ENCODE assay signal across 7 worm cellular contexts in the genomic region with DNA sequence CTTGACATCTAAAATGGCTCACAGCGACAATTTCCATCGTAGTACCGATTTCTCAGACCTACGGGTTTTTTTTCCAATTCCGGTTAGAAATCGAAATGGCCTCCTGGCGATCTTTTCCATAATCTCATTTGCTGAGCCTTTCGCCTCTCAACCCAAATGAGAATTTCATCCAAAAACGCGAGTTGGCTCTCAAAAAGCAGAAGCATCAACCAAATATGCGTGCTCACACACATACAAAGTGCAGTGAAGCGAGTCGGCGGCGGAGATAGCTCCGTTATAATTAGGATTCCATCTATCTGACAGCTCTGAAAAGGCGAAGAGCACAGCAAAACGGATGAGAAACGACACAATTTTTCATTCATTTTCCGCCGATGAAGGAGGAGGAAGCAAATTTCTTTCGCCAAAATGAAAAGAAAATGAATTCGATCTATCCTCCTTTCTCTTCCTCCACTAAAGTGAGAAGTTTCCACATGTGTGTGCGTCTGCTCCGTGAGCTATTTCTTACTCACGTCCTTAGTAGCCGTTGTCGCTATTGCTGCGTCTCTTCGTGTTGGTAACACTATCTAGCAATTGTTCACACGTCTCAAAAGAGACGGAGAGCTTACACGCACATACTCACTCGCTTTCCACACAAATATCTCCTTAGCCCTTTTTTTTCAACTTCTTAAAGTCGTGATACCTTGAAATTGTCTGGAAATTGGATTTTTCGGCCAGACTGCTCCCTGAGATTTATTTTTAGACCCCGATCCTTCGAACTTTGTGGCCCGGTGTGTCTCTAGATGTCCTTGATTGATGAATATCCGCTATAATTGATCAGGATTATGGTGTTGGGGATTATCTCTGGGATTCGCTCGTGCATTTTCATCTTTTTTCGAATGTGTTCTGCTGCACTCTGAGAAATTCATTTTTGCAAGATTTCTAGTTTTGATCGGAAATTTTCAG.
TF ChIP-seq lines count a peak whose summit lies in the region.

No protein-coding gene starts in this region.

TF ChIP-seq in whole organism, L1 larva, 84 proteins besides CTCF, POLR2A, EP300 and RAD21 (continues in another document):
- TF ChIP-seq lin-14 (GFP tag; optimal IDR thresholded peaks at IDR 0.05; lab: Kevin White, UChicago), result peak; percentile 63
- no peak for TF ChIP-seq sup-37 (GFP tag; optimal IDR thresholded peaks at IDR 0.05; lab: Kevin White, UChicago)
- TF ChIP-seq pag-3 (tag; optimal IDR thresholded peaks at IDR 0.05; lab: Kevin White, UChicago; ENCODE audit: borderline replicate concordance, insufficient read depth), result no peak
- TF ChIP-seq nhr-12 (tag; optimal IDR thresholded peaks at IDR 0.05; lab: Kevin White, UChicago), result no peak
- TF ChIP-seq dsc-1 (tag; optimal IDR thresholded peaks at IDR 0.05; lab: Kevin White, UChicago), result peak; percentile 64
- TF ChIP-seq unc-86 (tag; optimal IDR thresholded peaks at IDR 0.05; lab: Kevin White, UChicago), result peak; percentile 1
- no peak for TF ChIP-seq mab-9 (GFP tag; IDR thresholded peaks at IDR 0.05; lab: Robert Waterston, UW)
- no peak for TF ChIP-seq skn-1 (tag; optimal IDR thresholded peaks at IDR 0.05; lab: Kevin White, UChicago)
- peak; percentile 42 for TF ChIP-seq fkh-10 (GFP tag; optimal IDR thresholded peaks at IDR 0.05; lab: Kevin White, UChicago)
- TF ChIP-seq lin-35 (GFP tag; optimal IDR thresholded peaks at IDR 0.05; lab: Kevin White, UChicago), result peak in 1 of 2 experiments; percentile 0
- TF ChIP-seq ceh-63 (GFP tag; optimal IDR thresholded peaks at IDR 0.05; lab: Kevin White, UChicago), result no peak

TF ChIP-seq in whole organism, L2 larva, 48 proteins besides CTCF, POLR2A, EP300 and RAD21:
- TF ChIP-seq ztf-11 (tag; optimal IDR thresholded peaks at IDR 0.05; lab: Kevin White, UChicago), result no peak
- TF ChIP-seq unc-55 (GFP tag; optimal IDR thresholded peaks at IDR 0.05; lab: Kevin White, UChicago), result peak; percentile 77
- TF ChIP-seq nhr-25 (tag; optimal IDR thresholded peaks at IDR 0.05; lab: Kevin White, UChicago), result no peak
- no peak for TF ChIP-seq unc-62 (GFP tag; optimal IDR thresholded peaks at IDR 0.05; lab: Kevin White, UChicago)
- peak; percentile 8 for TF ChIP-seq C34F6.9 (tag; optimal IDR thresholded peaks at IDR 0.05; lab: Kevin White, UChicago)
- no peak for TF ChIP-seq blmp-1 (tag; optimal IDR thresholded peaks at IDR 0.05; lab: Kevin White, UChicago; ENCODE audit: insufficient read depth)
- no peak for TF ChIP-seq nhr-10 (tag; optimal IDR thresholded peaks at IDR 0.05; lab: Kevin White, UChicago)
- TF ChIP-seq elt-3 (tag; optimal IDR thresholded peaks at IDR 0.05; lab: Kevin White, UChicago), result no peak
- TF ChIP-seq nhr-129 (tag; optimal IDR thresholded peaks at IDR 0.05; lab: Kevin White, UChicago), result peak; percentile 26
- TF ChIP-seq ZK546.5 (tag; optimal IDR thresholded peaks at IDR 0.05; lab: Kevin White, UChicago), result no peak

TF ChIP-seq in whole organism, L3 larva, 47 proteins besides CTCF, POLR2A, EP300 and RAD21:
- TF ChIP-seq jun-1 (tag; optimal IDR thresholded peaks at IDR 0.05; lab: Kevin White, UChicago), result no peak
- peak; percentile 21 for TF ChIP-seq nfya-1 (tag; optimal IDR thresholded peaks at IDR 0.05; lab: Kevin White, UChicago; ENCODE audit: insufficient read depth)
- no peak for TF ChIP-seq nhr-11 (tag; optimal IDR thresholded peaks at IDR 0.05; lab: Kevin White, UChicago)
- no peak for TF ChIP-seq nhr-77 (tag; optimal IDR thresholded peaks at IDR 0.05; lab: Kevin White, UChicago)
- no peak for TF ChIP-seq nhr-28 (tag; optimal IDR thresholded peaks at IDR 0.05; lab: Kevin White, UChicago)
- TF ChIP-seq fos-1 (tag; optimal IDR thresholded peaks at IDR 0.05; lab: Kevin White, UChicago), result no peak
- TF ChIP-seq hmg-11 (tag; optimal IDR thresholded peaks at IDR 0.05; lab: Kevin White, UChicago), result peak; percentile 35
- TF ChIP-seq pha-4 (tag; optimal IDR thresholded peaks at IDR 0.05; lab: Kevin White, UChicago), result no peak
- TF ChIP-seq fkh-10 (GFP tag; optimal IDR thresholded peaks at IDR 0.05; lab: Kevin White, UChicago), result peak; percentile 27
- TF ChIP-seq nhr-25 (tag; optimal IDR thresholded peaks at IDR 0.05; lab: Kevin White, UChicago), result no peak

TF ChIP-seq in whole organism, L4 larva, 104 proteins besides CTCF, POLR2A, EP300 and RAD21:
- TF ChIP-seq fkh-10 (GFP tag; optimal IDR thresholded peaks at IDR 0.05; lab: Kevin White, UChicago) (peak; percentile 41), aha-1 (tag; lab: Kevin White, UChicago) (peak; percentile 52), nhr-28 (tag; optimal IDR thresholded peaks at IDR 0.05; lab: Kevin White, UChicago) (no peak), unc-62 (GFP tag; optimal IDR thresholded peaks at IDR 0.05 in 1 of 2; lab: Kevin White, UChicago) (peak in 1 of 2 experiments; percentile 97), unc-62 (tag; optimal IDR thresholded peaks at IDR 0.05; lab: Kevin White, UChicago) (no peak)

TF ChIP-seq in whole organism, late embryonic, 69 proteins besides CTCF, POLR2A, EP300 and RAD21:
- TF ChIP-seq hlh-30 (tag; optimal IDR thresholded peaks at IDR 0.05; lab: Kevin White, UChicago; ENCODE audit: insufficient read depth) (no peak), ceh-14 (tag; optimal IDR thresholded peaks at IDR 0.05; lab: Kevin White, UChicago) (peak; percentile 61), ceh-31 (tag; optimal IDR thresholded peaks at IDR 0.05; lab: Kevin White, UChicago) (peak; percentile 35), K02D7.2 (tag; optimal IDR thresholded peaks at IDR 0.05; lab: Kevin White, UChicago) (no peak), pha-4 (tag; optimal IDR thresholded peaks at IDR 0.05; lab: Kevin White, UChicago) (no peak), unc-42 (tag; optimal IDR thresholded peaks at IDR 0.05; lab: Kevin White, UChicago) (peak; percentile 38), ceh-24 (tag; optimal IDR thresholded peaks at IDR 0.05; lab: Kevin White, UChicago) (no peak), fax-1 (tag; optimal IDR thresholded peaks at IDR 0.05; lab: Kevin White, UChicago) (no peak)

TF ChIP-seq in whole organism, mixed stage, embryonic, 35 proteins besides CTCF, POLR2A, EP300 and RAD21:
- TF ChIP-seq ceh-39 (tag; optimal IDR thresholded peaks at IDR 0.05; lab: Kevin White, UChicago) (no peak), unc-62 (GFP tag; optimal IDR thresholded peaks at IDR 0.05; lab: Kevin White, UChicago) (peak; percentile 2), nhr-12 (tag; optimal IDR thresholded peaks at IDR 0.05; lab: Kevin White, UChicago) (no peak), ces-1 (GFP tag; optimal IDR thresholded peaks at IDR 0.05; lab: Kevin White, UChicago) (peak; percentile 59), drap-1 (GFP tag; optimal IDR thresholded peaks at IDR 0.05; lab: Kevin White, UChicago) (peak; percentile 19)

TF ChIP-seq in whole organism, young adult, 124 proteins besides CTCF, POLR2A, EP300 and RAD21:
- TF ChIP-seq chd-7 (tag; optimal IDR thresholded peaks at IDR 0.05; lab: Kevin White, UChicago) (no peak), zfh-2 (GFP tag; conservative IDR thresholded peaks at IDR 0.05; lab: Robert Waterston, UW) (0 out of 2 replicates have a peak, but pooled peaks have one; percentile 14), egrh-3 (GFP tag; IDR thresholded peaks at IDR 0.05; lab: Robert Waterston, UW) (no peak), hrde-1 (tag; optimal IDR thresholded peaks at IDR 0.05; lab: Kevin White, UChicago; ENCODE audit: borderline replicate concordance) (no peak)
